Worm (Caenorhabditis elegans) whole organism, L4/young adult: ENCODE data around the gene ptr-5.

ENCODE experiments used
- W03F9.2 ChIP-seq: fragments of 150-350 bp; optimal IDR thresholded peaks from 2 replicates; lab custom pipeline; 2014; ENCODE audit warnings: missing biosample characterization, missing genetic modification characterization
- dao-5 ChIP-seq: sonication (generic microtip); optimal IDR thresholded peaks from 2 replicates; lab custom pipeline; 2016; ENCODE audit warnings: missing genotype, missing genetic modification characterization, moderate library complexity, missing compliant biosample characterization
- him-1 ChIP-seq: sonication (generic microtip); optimal IDR thresholded peaks from 2 replicates; lab custom pipeline; 2016; ENCODE audit warnings: missing genotype, missing genetic modification reagents, missing genetic modification characterization, missing compliant biosample characterization

DNA sequence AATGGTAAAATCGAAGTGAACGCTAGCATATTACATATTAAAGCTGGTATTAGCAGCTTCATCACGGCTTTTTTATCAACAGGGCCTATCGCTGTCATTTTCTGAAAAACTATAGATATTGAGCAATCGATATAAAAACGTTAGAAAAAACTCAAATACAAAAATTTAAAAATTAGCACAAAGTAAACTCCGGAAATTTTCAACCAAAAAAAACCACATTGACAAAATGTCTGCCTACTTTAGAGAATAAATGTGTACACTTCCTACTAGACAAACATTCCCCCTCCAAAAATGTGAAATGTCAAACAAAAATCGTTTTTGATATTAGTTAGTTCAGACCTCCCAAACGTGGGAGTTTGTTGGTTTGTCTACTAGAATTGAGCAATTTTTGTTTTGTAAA, 50.2 kb downstream of the ptr-5 start, which contains the start of gene mfsd-10:
- TF ChIP-seq W03F9.2 (tag; lab: Kevin White, UChicago) = no peak
- no peak for TF ChIP-seq him-1 (tag; lab: Kevin White, UChicago)
- no peak for TF ChIP-seq dao-5 (tag; lab: Kevin White, UChicago)
